Worm (Caenorhabditis elegans): ENCODE measurements around the gene srh-283.

DNA sequence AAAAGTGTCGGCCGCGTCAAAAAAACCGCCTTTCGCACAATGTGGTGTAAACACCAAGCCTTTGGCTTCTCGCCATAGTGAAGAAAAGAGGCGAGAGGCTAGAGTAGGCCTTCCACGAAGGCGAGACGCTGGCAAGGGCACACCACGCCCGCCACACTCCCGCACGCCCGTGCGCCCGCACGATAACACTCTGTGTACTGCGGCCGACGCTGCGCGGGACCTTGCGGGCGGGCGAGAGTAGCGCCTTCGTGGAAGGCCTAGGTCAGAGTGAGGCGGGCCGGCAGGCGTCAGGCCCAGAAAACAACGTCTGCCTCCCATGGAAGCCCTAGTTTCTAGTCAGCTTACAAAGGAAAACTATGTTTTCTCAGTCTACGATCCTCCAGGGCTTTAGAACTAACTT lies 47.0 kb downstream of the srh-283 start:
- TF ChIP-seq dao-5 (tag; optimal IDR thresholded peaks at IDR 0.05), result no peak
- no peak for TF ChIP-seq W03F9.2 (tag; optimal IDR thresholded peaks at IDR 0.05)

Data from whole organism, L4/young adult.